Worm (Caenorhabditis elegans) whole organism, young adult: ENCODE data around the gene T24C4.5.

Experiments
- B0035.1 ChIP-seq: sonication (generic microtip); optimal IDR thresholded peaks from 2 replicates; lab custom pipeline; 2016; ENCODE audit warnings: missing genetic modification characterization, mild to moderate bottlenecking, missing compliant biosample characterization, missing genotype, missing genetic modification reagents
- B0261.1 ChIP-seq: sonication (generic microtip); optimal IDR thresholded peaks from 2 replicates; lab custom pipeline; 2016; ENCODE audit warnings: mild to moderate bottlenecking, missing genetic modification characterization, moderate library complexity, missing compliant biosample characterization
- F22D6.2 ChIP-seq: sonication (generic microtip); optimal IDR thresholded peaks from 2 replicates; lab custom pipeline; 2016; ENCODE audit warnings: mild to moderate bottlenecking, missing genetic modification characterization, missing compliant biosample characterization
- Y56A3A.18 ChIP-seq: fragments of 200-800 bp; sonication (Bioruptor generic); IDR thresholded peaks from 2 replicates; pipeline ENCODE4 v1.3.6; 2022; ENCODE audit warnings: missing genetic modification reagents, missing genetic modification characterization, missing compliant biosample characterization
- Y79H2A.3 ChIP-seq: fragments of 200-800 bp; sonication (Bioruptor generic); conservative IDR thresholded peaks from 2 replicates; pipeline ENCODE4 v1.3.6; 2022; ENCODE audit warnings: missing genetic modification reagents, missing genetic modification characterization, missing compliant biosample characterization
- Y95B8A.8 ChIP-seq: fragments of 200-800 bp; sonication (Bioruptor generic); IDR thresholded peaks from 2 replicates; pipeline ENCODE4 v1.3.6; 2022; ENCODE audit warnings: missing genetic modification reagents, missing genetic modification characterization, missing compliant biosample characterization
- akir-1 ChIP-seq: fragments of 200-800 bp; sonication (Bioruptor generic); optimal IDR thresholded peaks from 2 replicates; lab custom pipeline; 2018; ENCODE audit warnings: mild to moderate bottlenecking, missing genetic modification characterization, moderate library complexity, missing compliant biosample characterization
- attf-3 ChIP-seq: fragments of 200-800 bp; sonication (Bioruptor generic); conservative IDR thresholded peaks from 2 replicates; pipeline ENCODE4 v1.3.6; 2022; ENCODE audit warnings: missing genetic modification reagents, missing genetic modification characterization, missing compliant biosample characterization
- bed-2 ChIP-seq: fragments of 200-800 bp; sonication (Bioruptor generic); IDR thresholded peaks from 2 replicates; pipeline ENCODE4 v1.3.6; 2022; ENCODE audit warnings: missing genetic modification reagents, missing genetic modification characterization, missing compliant biosample characterization
- cebp-2 ChIP-seq: fragments of 200-800 bp; sonication (Bioruptor generic); IDR thresholded peaks from 2 replicates; pipeline ENCODE4 v1.3.6; 2022; ENCODE audit warnings: missing genetic modification characterization, missing compliant biosample characterization
- ceh-27 ChIP-seq: fragments of 200-800 bp; sonication (Bioruptor generic); optimal IDR thresholded peaks from 2 replicates; lab custom pipeline; 2018; ENCODE audit warnings: mild to moderate bottlenecking, missing genetic modification characterization, moderate library complexity, missing compliant biosample characterization
- ceh-58 ChIP-seq: fragments of 200-800 bp; sonication (Bioruptor generic); IDR thresholded peaks from 2 replicates; pipeline ENCODE4 v1.3.6; 2022; ENCODE audit warnings: missing genetic modification characterization, missing compliant biosample characterization
- ceh-79 ChIP-seq: sonication (generic microtip); optimal IDR thresholded peaks from 2 replicates; lab custom pipeline; 2017; ENCODE audit warnings: mild to moderate bottlenecking, missing genetic modification characterization, missing compliant biosample characterization
- chd-7 ChIP-seq: sonication (generic microtip); optimal IDR thresholded peaks from 2 replicates; lab custom pipeline; 2016; ENCODE audit warnings: mild to moderate bottlenecking, missing genetic modification characterization, moderate library complexity, missing compliant biosample characterization
- dox-1 ChIP-seq: fragments of 200-800 bp; sonication (Bioruptor generic); IDR thresholded peaks from 2 replicates; pipeline ENCODE4 v1.3.6; 2022; ENCODE audit warnings: missing genetic modification reagents, missing genetic modification characterization, missing compliant biosample characterization
- dpff-1 ChIP-seq: sonication (generic microtip); optimal IDR thresholded peaks from 2 replicates; lab custom pipeline; 2017; ENCODE audit warnings: mild to moderate bottlenecking, missing genetic modification characterization, missing compliant biosample characterization
- egl-44 ChIP-seq: fragments of 200-800 bp; sonication (Bioruptor generic); IDR thresholded peaks from 2 replicates; pipeline ENCODE4 v1.3.6; 2022; ENCODE audit warnings: missing genetic modification reagents, missing genetic modification characterization, missing compliant biosample characterization
- him-1 ChIP-seq: sonication (generic microtip); optimal IDR thresholded peaks from 2 replicates; lab custom pipeline; 2016; ENCODE audit warnings: missing genotype, missing genetic modification reagents, missing genetic modification characterization, missing compliant biosample characterization
- hmg-20 ChIP-seq: fragments of 200-800 bp; sonication (Bioruptor generic); IDR thresholded peaks from 2 replicates; pipeline ENCODE4 v1.3.6; 2022; ENCODE audit warnings: missing genetic modification reagents, missing genetic modification characterization, missing compliant biosample characterization
- lag-1 ChIP-seq: fragments of 200-800 bp; sonication (Bioruptor generic); IDR thresholded peaks from 2 replicates; pipeline ENCODE4 v1.3.6; 2022; ENCODE audit warnings: missing genetic modification reagents, missing genetic modification characterization, missing compliant biosample characterization
- lin-35 ChIP-seq, 3 experiments: fragments of 150-350 bp in 2 of 3; sonication (generic microtip) in 1 of 3; optimal IDR thresholded peaks; 2 replicates each; lab custom pipeline; 2014 to 2018; ENCODE audit warnings: missing biosample characterization in 3 of 3, missing genetic modification characterization in 3 of 3, missing genetic modification reagents in 3 of 3
- lsy-27 ChIP-seq: sonication (generic microtip); optimal IDR thresholded peaks from 2 replicates; lab custom pipeline; 2017; ENCODE audit warnings: missing genetic modification characterization, mild to moderate bottlenecking, missing compliant biosample characterization, antibody characterized with exemption, missing genotype, borderline replicate concordance; ENCODE audit not compliant: insufficient read depth
- mcd-1 ChIP-seq: fragments of 200-800 bp; sonication (Bioruptor generic); IDR thresholded peaks from 2 replicates; pipeline ENCODE4 v1.3.6; 2022; ENCODE audit warnings: missing genetic modification reagents, missing genetic modification characterization, missing compliant biosample characterization
- mel-28 ChIP-seq: sonication (generic microtip); optimal IDR thresholded peaks from 2 replicates; lab custom pipeline; 2016; ENCODE audit warnings: borderline replicate concordance, mild to moderate bottlenecking, missing genetic modification characterization, missing compliant biosample characterization
- nfyb-1 ChIP-seq: fragments of 200-800 bp; sonication (Bioruptor generic); IDR thresholded peaks from 2 replicates; pipeline ENCODE4 v1.3.6; 2022; ENCODE audit warnings: missing genetic modification reagents, missing genetic modification characterization, missing compliant biosample characterization
- rpc-1 ChIP-seq, 2 experiments: fragments of 150-350 bp in 1 of 2; sonication (generic microtip) in 1 of 2; optimal IDR thresholded peaks; 2 replicates each; lab custom pipeline; 2014 to 2018; ENCODE audit warnings: missing biosample characterization in 1 of 2, missing genetic modification characterization in 1 of 2, missing genetic modification reagents in 1 of 2, missing genotype in 1 of 2
- snpc-1.3 ChIP-seq: sonication (generic microtip); optimal IDR thresholded peaks from 2 replicates; lab custom pipeline; 2017; ENCODE audit warnings: missing genetic modification characterization, mild to moderate bottlenecking, missing compliant biosample characterization, antibody characterized with exemption, moderate library complexity, missing genotype, missing genetic modification reagents; ENCODE audit not compliant: insufficient read depth
- somi-1 ChIP-seq: fragments of 200-800 bp; sonication (Bioruptor generic); optimal IDR thresholded peaks from 2 replicates; lab custom pipeline; 2018; ENCODE audit warnings: mild to moderate bottlenecking, missing genetic modification characterization, missing compliant biosample characterization
- tbp1 ChIP-seq: fragments of 200-800 bp; sonication (Bioruptor generic); optimal IDR thresholded peaks from 2 replicates; lab custom pipeline; 2018; ENCODE audit warnings: mild to moderate bottlenecking, missing genetic modification characterization, missing compliant biosample characterization
- unc-130 ChIP-seq: sonication (generic microtip); optimal IDR thresholded peaks from 2 replicates; lab custom pipeline; 2016; ENCODE audit warnings: missing genetic modification reagents, missing genetic modification characterization, missing compliant biosample characterization
- xnd-1 ChIP-seq: sonication (generic microtip); optimal IDR thresholded peaks from 2 replicates; lab custom pipeline; 2016; ENCODE audit warnings: missing genotype, missing genetic modification reagents, missing genetic modification characterization, missing compliant biosample characterization
- zfh-2 ChIP-seq: fragments of 200-800 bp; sonication (Bioruptor generic); conservative IDR thresholded peaks from 2 replicates; pipeline ENCODE4 v1.3.6; 2022; ENCODE audit warnings: missing genetic modification reagents, missing genetic modification characterization, missing compliant biosample characterization
- ztf-22 ChIP-seq: fragments of 200-800 bp; sonication (Bioruptor generic); optimal IDR thresholded peaks from 2 replicates; lab custom pipeline; 2018; ENCODE audit warnings: mild to moderate bottlenecking, missing genetic modification characterization, moderate library complexity, missing compliant biosample characterization
- ztf-3 ChIP-seq: fragments of 200-800 bp; sonication (Bioruptor generic); optimal IDR thresholded peaks from 2 replicates; lab custom pipeline; 2018; ENCODE audit warnings: mild to moderate bottlenecking, missing genetic modification characterization, missing compliant biosample characterization
- ztf-6 ChIP-seq: fragments of 200-800 bp; sonication (Bioruptor generic); IDR thresholded peaks from 2 replicates; pipeline ENCODE4 v1.3.6; 2022; ENCODE audit warnings: missing genetic modification reagents, missing genetic modification characterization, missing compliant biosample characterization

The T24C4.5 gene

ce11 chrIII:879634-880033 lies at the start of gene T24C4.5, which contains the start of gene ucr-2.3:
Gene T24C4.5 (minus strand): TSS chrIII:879734.
Gene ucr-2.3 (plus strand): TSS chrIII:879860.
- TF ChIP-seq unc-130 = no peak
- TF ChIP-seq dpff-1 = no peak
- TF ChIP-seq ztf-3 (GFP tag; lab: Kevin White, UChicago) = no peak
- no peak for TF ChIP-seq F22D6.2 (tag; lab: Kevin White, UChicago)
- no peak for TF ChIP-seq attf-3 (GFP tag; lab: Robert Waterston, UW)
- no peak for TF ChIP-seq akir-1 (GFP tag; lab: Kevin White, UChicago)
- no peak for TF ChIP-seq egl-44 (GFP tag; lab: Robert Waterston, UW)
- no peak for TF ChIP-seq him-1 (tag; lab: Kevin White, UChicago)
- TF ChIP-seq xnd-1 = no peak
- no peak for TF ChIP-seq Y95B8A.8 (GFP tag; lab: Robert Waterston, UW)
- TF ChIP-seq mel-28 (tag; lab: Kevin White, UChicago) = no peak
- TF ChIP-seq lsy-27 (tag; lab: Kevin White, UChicago) = no peak
- no peak for TF ChIP-seq B0035.1 (tag; lab: Kevin White, UChicago)
- TF ChIP-seq ceh-79 (tag; lab: Kevin White, UChicago) = no peak
- TF ChIP-seq ceh-58 (GFP tag; lab: Robert Waterston, UW) = no peak
- no peak for TF ChIP-seq B0261.1

DNA sequence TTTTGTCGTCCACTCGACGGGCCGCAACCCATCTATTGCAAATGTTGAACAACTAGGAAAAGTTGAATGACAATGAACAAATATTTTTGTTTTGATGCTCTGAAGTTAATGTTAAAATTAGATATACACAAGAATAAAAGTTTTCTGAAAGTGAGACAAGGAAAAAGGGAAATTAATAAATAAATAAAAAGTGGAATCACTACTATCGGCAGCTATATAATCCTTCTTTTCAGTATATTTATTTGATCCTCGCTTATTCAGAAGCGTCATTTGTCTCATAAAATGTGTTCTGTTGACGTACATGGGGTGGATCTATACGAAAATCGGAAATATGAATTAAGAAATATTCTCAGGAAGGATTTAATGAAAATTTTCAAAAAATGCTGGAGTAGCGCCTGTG lies 46.7 kb upstream of the T24C4.5 start, which contains the start of gene pef-1:
pef-1 (minus strand) TSS at position 101 of the 400 bp plus-strand sequence.
- TF ChIP-seq Y79H2A.3 = no peak
- TF ChIP-seq cebp-2 (GFP tag; lab: Robert Waterston, UW) = no peak
- no peak for TF ChIP-seq Y56A3A.18 (GFP tag; lab: Robert Waterston, UW)
- TF ChIP-seq tbp1 (GFP tag; lab: Kevin White, UChicago) = no peak
- no peak for TF ChIP-seq attf-3 (GFP tag; lab: Robert Waterston, UW)
- TF ChIP-seq hmg-20 (GFP tag; lab: Robert Waterston, UW) = no peak

DNA sequence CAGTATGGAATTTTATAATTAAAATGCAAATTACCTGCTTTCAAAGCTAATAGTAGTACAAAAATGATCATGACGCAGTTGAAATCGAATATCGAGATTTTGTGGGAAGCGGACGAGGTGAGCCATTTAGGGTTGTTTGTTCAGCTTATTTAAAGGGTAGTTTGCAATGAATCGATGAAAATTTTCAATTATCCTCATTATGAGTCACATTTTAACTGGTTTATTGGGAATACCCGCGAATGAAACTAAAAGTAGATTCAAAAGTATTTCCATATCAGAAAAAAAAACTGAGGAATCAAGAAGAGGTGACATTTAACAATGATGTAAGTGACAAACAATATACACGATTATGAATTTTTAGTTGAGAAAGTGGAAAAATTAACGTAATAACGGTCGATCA lies 39.8 kb upstream of the T24C4.5 start, which contains the start of gene F23H11.7:
F23H11.7 (minus strand) TSS at position 101 of the 400 bp plus-strand sequence.
- no peak for TF ChIP-seq chd-7 (tag; lab: Kevin White, UChicago)
- no peak for TF ChIP-seq bed-2 (GFP tag; lab: Robert Waterston, UW)
- TF ChIP-seq somi-1 = no peak
- TF ChIP-seq B0035.1 (tag; lab: Kevin White, UChicago) = no peak
- no peak for TF ChIP-seq lag-1 (GFP tag; lab: Robert Waterston, UW)
- TF ChIP-seq snpc-1.3 (tag; lab: Kevin White, UChicago) = no peak
- TF ChIP-seq nfyb-1 (GFP tag; lab: Robert Waterston, UW) = no peak
- TF ChIP-seq rpc-1 (optimal IDR thresholded peaks at IDR 0.05; lab: Kevin White, UChicago) = no peak
- no peak for TF ChIP-seq rpc-1 (tag; optimal IDR thresholded peaks at IDR 0.05; lab: Kevin White, UChicago)
- TF ChIP-seq F22D6.2 (tag; lab: Kevin White, UChicago) = no peak
- no peak for TF ChIP-seq zfh-2 (GFP tag; lab: Robert Waterston, UW)
- TF ChIP-seq dox-1 (GFP tag; lab: Robert Waterston, UW) = no peak
- TF ChIP-seq ztf-6 = no peak
- no peak for TF ChIP-seq mel-28 (tag; lab: Kevin White, UChicago)
- TF ChIP-seq lin-35 (GFP tag; optimal IDR thresholded peaks at IDR 0.05; lab: Kevin White, UChicago) = no peak
- no peak for TF ChIP-seq mcd-1
- TF ChIP-seq ztf-22 (GFP tag; lab: Kevin White, UChicago) = no peak
- TF ChIP-seq ceh-27 (GFP tag; lab: Kevin White, UChicago) = no peak
